Worm (Caenorhabditis elegans): ENCODE measurements around the gene T08H10.3.

ce11 chrV:4505408-4506270 lies 34.5 kb downstream of the T08H10.3 start:
- TF ChIP-seq unc-39 (tag; optimal IDR thresholded peaks at IDR 0.05) (no peak), ZK546.5 (tag; optimal IDR thresholded peaks at IDR 0.05) (no peak), C34F6.9 (tag; optimal IDR thresholded peaks at IDR 0.05) (no peak)
